Worm (Caenorhabditis elegans): Measurements from ENCODE around the gene ivns-1.

ce11 chrX:12630556-12630955, 3.6 kb downstream of the ivns-1 start:
- TF ChIP-seq klf-2 (GFP tag; conservative IDR thresholded peaks at IDR 0.05) (no peak), flt-1 (GFP tag; IDR thresholded peaks at IDR 0.05) (no peak), med-1 (GFP tag; optimal IDR thresholded peaks at IDR 0.05; ENCODE audit: insufficient read depth) (no peak), T22C8.4 (GFP tag; IDR thresholded peaks at IDR 0.05) (no peak)
